Worm (Caenorhabditis elegans) whole organism, mixed stage, embryonic: ENCODE measurements around the gene srx-76.
A peak's percentile ranks its signal among the peaks of the same experiment; 100 is the strongest.

Source experiments
- M03D4.4 ChIP-seq: sonication (generic microtip); optimal IDR thresholded peaks from 2 replicates; lab custom pipeline; 2017; ENCODE audit warnings: mild to moderate bottlenecking, missing genetic modification characterization, missing compliant biosample characterization
- bed-3 ChIP-seq: fragments of 200-800 bp; sonication (Bioruptor generic); optimal IDR thresholded peaks from 3 replicates; lab custom pipeline; 2018; ENCODE audit warnings: mild to moderate bottlenecking, missing genetic modification characterization, moderate library complexity, missing compliant biosample characterization
- blmp-1 ChIP-seq: fragments of 150-350 bp; optimal IDR thresholded peaks from 2 replicates; lab custom pipeline; 2014; ENCODE audit warnings: missing biosample characterization, missing genetic modification characterization
- ceh-43 ChIP-seq: fragments of 200-800 bp; sonication (Bioruptor generic); optimal IDR thresholded peaks from 2 replicates; lab custom pipeline; 2018; ENCODE audit warnings: mild to moderate bottlenecking, missing genetic modification characterization, moderate library complexity, missing compliant biosample characterization
- ceh-83 ChIP-seq: fragments of 200-800 bp; sonication (Bioruptor generic); optimal IDR thresholded peaks from 2 replicates; lab custom pipeline; 2018; ENCODE audit warnings: mild to moderate bottlenecking, missing genetic modification characterization, missing compliant biosample characterization
- ces-1 ChIP-seq: fragments of 150-350 bp; optimal IDR thresholded peaks from 2 replicates; lab custom pipeline; 2014; ENCODE audit warnings: missing biosample characterization, missing genetic modification reagents, missing genetic modification characterization
- elt-1 ChIP-seq: sonication (generic microtip); optimal IDR thresholded peaks from 2 replicates; lab custom pipeline; 2017; ENCODE audit warnings: missing genetic modification characterization, mild to moderate bottlenecking, missing compliant biosample characterization, antibody characterized with exemption, moderate library complexity, borderline replicate concordance; ENCODE audit not compliant: insufficient read depth
- elt-3 ChIP-seq: fragments of 150-350 bp; optimal IDR thresholded peaks from 2 replicates; lab custom pipeline; 2014; ENCODE audit warnings: missing biosample characterization, missing genetic modification characterization
- flh-1 ChIP-seq: fragments of 200-800 bp; sonication (Bioruptor generic); optimal IDR thresholded peaks from 2 replicates; lab custom pipeline; 2018; ENCODE audit warnings: mild to moderate bottlenecking, missing genetic modification characterization, moderate library complexity, missing compliant biosample characterization
- hlh-1 ChIP-seq: fragments of 150-350 bp; optimal IDR thresholded peaks from 2 replicates; lab custom pipeline; 2014; ENCODE audit warnings: missing biosample characterization, missing genetic modification reagents, missing genetic modification characterization
- lin-13 ChIP-seq: fragments of 150-350 bp; optimal IDR thresholded peaks from 2 replicates; lab custom pipeline; 2014; ENCODE audit warnings: missing biosample characterization, missing genetic modification characterization
- lin-32 ChIP-seq: fragments of 200-800 bp; sonication (Bioruptor generic); optimal IDR thresholded peaks from 2 replicates; lab custom pipeline; 2018; ENCODE audit warnings: mild to moderate bottlenecking, missing genetic modification characterization, missing compliant biosample characterization
- lsy-2 ChIP-seq: fragments of 150-350 bp; optimal IDR thresholded peaks from 2 replicates; lab custom pipeline; 2014; ENCODE audit warnings: missing biosample characterization, missing genetic modification characterization
- mab-5 ChIP-seq: fragments of 150-350 bp; optimal IDR thresholded peaks from 2 replicates; lab custom pipeline; 2014; ENCODE audit warnings: missing biosample characterization, missing genetic modification characterization
- mls-2 ChIP-seq: sonication (generic microtip); optimal IDR thresholded peaks from 2 replicates; lab custom pipeline; 2016; ENCODE audit warnings: mild to moderate bottlenecking, missing genetic modification characterization, moderate library complexity, missing compliant biosample characterization
- nhr-2 ChIP-seq: fragments of 150-350 bp; optimal IDR thresholded peaks from 2 replicates; lab custom pipeline; 2014; ENCODE audit warnings: missing biosample characterization, missing genetic modification characterization
- nhr-237 ChIP-seq: fragments of 150-350 bp; optimal IDR thresholded peaks from 2 replicates; lab custom pipeline; 2014; ENCODE audit warnings: missing biosample characterization, missing genetic modification characterization
- nhr-28 ChIP-seq: fragments of 150-350 bp; optimal IDR thresholded peaks from 2 replicates; lab custom pipeline; 2014; ENCODE audit warnings: missing biosample characterization, missing genetic modification characterization
- nhr-76 ChIP-seq: sonication (generic microtip); optimal IDR thresholded peaks from 2 replicates; lab custom pipeline; 2017; ENCODE audit warnings: missing biosample characterization, missing genetic modification characterization
- pha-4 ChIP-seq: fragments of 150-350 bp; optimal IDR thresholded peaks from 2 replicates; lab custom pipeline; 2018; ENCODE audit warnings: missing biosample characterization, missing genetic modification reagents, missing genetic modification characterization
- sem-2 ChIP-seq: fragments of 200-800 bp; sonication (Bioruptor generic); optimal IDR thresholded peaks from 2 replicates; lab custom pipeline; 2018; ENCODE audit warnings: mild to moderate bottlenecking, missing genetic modification characterization, missing compliant biosample characterization
- snpc-4 ChIP-seq: fragments of 150-350 bp; optimal IDR thresholded peaks from 2 replicates; lab custom pipeline; 2014; ENCODE audit warnings: missing biosample characterization, missing genetic modification characterization
- unc-120 ChIP-seq: sonication (generic microtip); optimal IDR thresholded peaks from 2 replicates; lab custom pipeline; 2017; ENCODE audit warnings: missing genetic modification characterization, missing compliant biosample characterization; ENCODE audit not compliant: poor library complexity, severe bottlenecking
- unc-39 ChIP-seq: fragments of 150-350 bp; optimal IDR thresholded peaks from 2 replicates; lab custom pipeline; 2014; ENCODE audit warnings: missing biosample characterization, missing genetic modification characterization
- unc-62 ChIP-seq: fragments of 150-350 bp; optimal IDR thresholded peaks from 2 replicates; lab custom pipeline; 2014; ENCODE audit warnings: missing biosample characterization, missing genetic modification reagents, missing genetic modification characterization
- ztf-11 ChIP-seq: fragments of 150-350 bp; optimal IDR thresholded peaks from 2 replicates; lab custom pipeline; 2014; ENCODE audit warnings: missing biosample characterization, missing genetic modification characterization

The srx-76 gene

DNA sequence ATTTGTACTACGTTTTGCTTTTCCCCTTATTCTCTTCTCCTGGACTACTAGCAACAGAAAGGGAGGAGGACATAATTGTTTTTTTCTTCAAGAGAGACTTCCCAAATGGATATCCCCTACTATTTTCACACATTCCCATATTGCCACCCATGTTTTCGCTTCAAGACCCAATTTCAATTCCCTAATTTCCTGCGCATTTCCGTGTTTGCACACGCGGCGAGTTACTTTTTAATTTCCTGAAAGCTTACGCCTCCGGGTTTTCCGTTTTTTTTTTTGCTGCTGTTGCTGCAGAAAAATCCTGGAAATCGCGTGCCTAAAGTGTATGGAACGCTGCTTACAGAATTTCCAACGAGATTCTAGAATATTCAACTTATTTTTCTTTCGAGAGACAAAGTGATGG is 39.3 kb upstream of the srx-76 start:
- peak; percentile 37 for TF ChIP-seq ces-1 (GFP tag; lab: Kevin White, UChicago)
- TF ChIP-seq mls-2 = peak; percentile 30
- TF ChIP-seq lin-13 (tag; lab: Kevin White, UChicago) = no peak
- TF ChIP-seq, all 35 proteins: peak for 2

DNA sequence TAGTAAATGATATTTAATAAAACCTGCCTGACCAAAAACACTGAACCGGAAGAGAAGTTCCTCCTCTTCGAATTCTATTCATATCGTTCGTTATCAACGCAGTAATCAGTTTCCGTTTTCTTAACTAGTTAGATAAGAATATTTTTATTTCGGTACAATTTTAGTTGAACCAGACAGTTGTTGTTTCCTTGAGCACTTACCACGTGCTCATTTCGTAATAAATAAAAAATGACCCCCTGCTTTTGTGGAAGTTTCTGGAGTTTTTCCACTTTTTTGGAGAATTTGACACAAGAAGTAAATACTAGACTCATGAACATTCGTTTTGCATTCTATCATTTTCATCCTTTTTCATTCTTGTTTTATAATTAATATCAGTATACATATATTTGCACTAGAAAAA is 37.9 kb upstream of the srx-76 start:
- TF ChIP-seq sem-2 (GFP tag; lab: Kevin White, UChicago) = no peak
- TF ChIP-seq ceh-43 = no peak
- TF ChIP-seq unc-39 = no peak
- no peak for TF ChIP-seq nhr-76 (tag; lab: Kevin White, UChicago)
- no peak for TF ChIP-seq lin-32
- TF ChIP-seq unc-120 (tag; lab: Kevin White, UChicago) = no peak
- no peak for TF ChIP-seq pha-4 (tag; lab: Kevin White, UChicago)
- no peak for TF ChIP-seq snpc-4
- TF ChIP-seq nhr-28 = no peak
- TF ChIP-seq ztf-11 (tag; lab: Kevin White, UChicago) = no peak
- no peak for TF ChIP-seq unc-62
- TF ChIP-seq elt-3 (tag; lab: Kevin White, UChicago) = no peak
- no peak for TF ChIP-seq hlh-1 (tag; lab: Kevin White, UChicago)
- TF ChIP-seq lin-13 (tag; lab: Kevin White, UChicago) = no peak
- no peak for TF ChIP-seq mab-5 (tag; lab: Kevin White, UChicago)
- no peak for TF ChIP-seq ceh-83
- TF ChIP-seq ces-1 (GFP tag; lab: Kevin White, UChicago) = no peak
- no peak for TF ChIP-seq nhr-237 (tag; lab: Kevin White, UChicago)

DNA sequence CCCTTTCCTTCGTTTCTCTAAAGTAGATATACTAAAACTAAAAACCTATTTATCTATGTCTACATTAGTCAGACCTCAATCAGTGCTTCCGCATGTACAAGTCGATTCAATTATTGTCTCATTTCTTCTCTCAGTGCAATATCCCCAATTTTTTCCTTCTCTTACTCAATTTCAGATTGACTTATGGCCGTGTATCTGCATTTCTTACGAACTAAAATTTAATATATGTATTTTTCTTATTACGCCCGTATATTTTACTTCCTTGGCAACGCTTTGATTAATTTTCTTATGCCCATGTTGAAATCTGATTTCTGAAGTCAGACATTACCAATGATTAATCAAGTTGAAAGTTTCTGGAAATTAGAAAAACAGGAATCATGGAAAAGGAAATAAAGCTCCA is 36.7 kb upstream of the srx-76 start:
- TF ChIP-seq bed-3 (no peak), ces-1 (GFP tag; lab: Kevin White, UChicago) (peak; percentile 95)

DNA sequence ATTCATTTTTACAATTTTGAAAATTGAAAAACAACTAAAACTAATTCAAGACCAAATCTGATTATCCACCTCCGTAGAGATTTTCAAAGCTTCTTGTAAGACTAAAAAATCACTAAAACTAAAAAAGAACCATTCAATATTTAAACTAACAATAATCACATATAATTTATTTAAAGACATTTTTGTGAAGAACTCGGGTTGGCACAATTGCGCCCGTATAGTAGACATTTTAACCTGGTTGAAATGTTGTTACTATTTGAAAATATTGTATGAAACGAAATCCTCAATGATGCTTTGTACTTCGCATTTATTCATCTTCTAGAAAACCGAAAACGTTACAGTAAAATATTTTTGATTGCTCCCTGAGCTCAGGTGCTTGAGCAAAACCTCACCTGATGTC is 35.6 kb upstream of the srx-76 start:
- TF ChIP-seq ceh-83 = no peak

DNA sequence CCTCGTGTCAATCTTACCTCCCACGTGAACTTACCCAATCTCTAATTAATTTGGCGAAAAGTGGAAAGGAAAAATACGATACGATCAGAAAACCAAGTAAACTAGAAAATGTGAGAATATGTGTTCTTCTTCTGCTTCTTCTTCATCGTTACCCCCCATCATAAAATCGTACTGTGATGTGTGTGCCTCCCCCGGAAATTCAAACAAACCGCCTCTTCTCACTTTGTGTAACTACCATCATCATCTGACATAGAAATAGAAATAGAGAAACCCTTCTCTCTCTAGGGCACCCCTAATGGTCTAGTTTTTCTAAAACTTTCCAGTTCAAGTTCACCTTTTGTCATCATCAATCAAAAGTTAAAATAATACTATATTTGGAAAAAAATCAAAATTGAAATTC is 33.9 kb upstream of the srx-76 start:
- TF ChIP-seq unc-39 (no peak), hlh-1 (tag; lab: Kevin White, UChicago) (no peak), M03D4.4 (tag; lab: Kevin White, UChicago) (no peak), mls-2 (no peak), sem-2 (GFP tag; lab: Kevin White, UChicago) (no peak), unc-62 (no peak), flh-1 (no peak), nhr-28 (no peak), nhr-237 (tag; lab: Kevin White, UChicago) (no peak), lin-32 (no peak), ztf-11 (tag; lab: Kevin White, UChicago) (no peak)

DNA sequence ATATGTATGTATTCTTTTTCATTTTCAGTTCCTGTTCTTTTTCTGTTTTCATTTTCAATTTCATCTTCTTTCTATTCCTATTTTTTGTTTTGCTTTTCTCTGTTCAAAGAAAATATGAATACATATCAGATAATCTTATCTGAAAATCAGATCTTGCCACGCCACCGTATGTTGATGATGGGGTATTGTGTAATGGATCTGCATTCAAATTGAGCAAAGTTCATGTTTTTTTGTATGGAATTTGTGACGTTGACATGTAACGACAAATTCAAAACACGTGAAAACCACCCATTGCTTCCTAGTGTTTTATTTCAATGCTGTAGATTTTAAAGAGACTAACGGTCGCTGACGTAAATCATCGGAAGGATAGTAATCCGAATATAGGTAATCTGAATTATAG is 33.3 kb upstream of the srx-76 start:
- TF ChIP-seq elt-1 = peak; percentile 77
- TF ChIP-seq nhr-2 (tag; lab: Kevin White, UChicago) = no peak

DNA sequence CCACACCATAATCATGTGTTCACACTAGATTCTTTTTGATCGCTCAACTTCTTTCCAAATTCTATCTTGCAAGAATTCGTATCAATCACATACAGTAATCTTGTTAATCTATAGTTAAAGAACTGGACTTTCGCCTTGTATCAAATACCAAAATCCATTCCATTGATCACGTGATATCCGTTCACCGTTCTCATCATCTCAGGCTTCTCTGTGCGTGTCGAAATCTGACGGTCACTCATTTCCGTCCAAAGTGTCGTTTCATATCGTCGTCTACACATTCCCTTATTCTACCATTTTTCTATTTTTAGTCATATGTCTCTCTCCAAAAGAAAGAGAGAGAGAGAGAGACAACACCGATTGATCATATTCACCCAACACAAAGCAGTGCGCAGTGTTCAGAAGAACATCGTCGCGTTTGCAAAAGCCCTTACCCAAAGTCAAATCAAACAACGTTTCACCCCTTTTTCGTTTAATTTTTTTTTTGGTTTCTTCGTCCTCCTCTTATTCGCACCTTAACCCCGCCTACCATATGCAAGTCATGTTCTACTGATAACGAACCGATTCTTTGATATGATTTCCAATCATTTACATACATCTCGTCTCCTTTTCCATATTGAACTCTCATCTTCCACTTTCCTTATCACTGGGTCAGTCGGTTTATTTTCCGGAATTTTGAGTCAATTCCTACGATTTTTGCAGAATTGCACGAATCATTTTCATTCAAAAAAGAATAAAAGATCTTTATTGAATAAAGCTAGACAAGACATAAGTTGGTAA is 32.3 kb upstream of the srx-76 start:
- TF ChIP-seq hlh-1 (tag; lab: Kevin White, UChicago) (no peak), pha-4 (tag; lab: Kevin White, UChicago) (no peak), ceh-83 (no peak), unc-62 (no peak), lsy-2 (tag; lab: Kevin White, UChicago) (no peak), lin-32 (no peak), sem-2 (GFP tag; lab: Kevin White, UChicago) (no peak), M03D4.4 (tag; lab: Kevin White, UChicago) (no peak), nhr-76 (tag; lab: Kevin White, UChicago) (no peak), nhr-237 (tag; lab: Kevin White, UChicago) (no peak), blmp-1 (tag; lab: Kevin White, UChicago) (no peak)
- TF ChIP-seq, all 35 proteins: peak for 0
